Fruit fly (Drosophila melanogaster) whole organism, wandering third instar larva: Measurements from ENCODE around the gene Irk3.

Experiments
- Dfd ChIP-seq: fragments of >200 bp; optimal IDR thresholded peaks from 2 replicates; lab custom pipeline; 2017; ENCODE audit warnings: missing biosample characterization, missing genetic modification characterization
- Jra ChIP-seq: sonication (Bioruptor generic); optimal IDR thresholded peaks from 2 replicates; lab custom pipeline; 2016; ENCODE audit warnings: missing biosample characterization, missing genetic modification characterization
- Mio ChIP-seq: sonication (Bioruptor generic); optimal IDR thresholded peaks from 2 replicates; lab custom pipeline; 2016; ENCODE audit warnings: missing biosample characterization, missing genetic modification characterization
- N ChIP-seq: fragments of >200 bp; optimal IDR thresholded peaks from 2 replicates; lab custom pipeline; 2018; ENCODE audit warnings: missing biosample characterization, missing external identifiers, missing genetic modification characterization
- Rel ChIP-seq, 2 experiments: fragments of 200-800 bp; sonication (Bioruptor generic) in 1 of 2; optimal IDR thresholded peaks; 2 replicates in 1 of 2; 3 replicates in 1 of 2; lab custom pipeline; 2016 to 2019; ENCODE audit warnings: mild to moderate bottlenecking in 2 of 2, missing biosample characterization in 2 of 2, missing genetic modification characterization in 2 of 2, moderate library complexity in 1 of 2
- Vsx2 ChIP-seq: fragments of 200-300, 225-300 bp; sonication (Bioruptor generic); optimal IDR thresholded peaks from 2 replicates; lab custom pipeline; 2018; ENCODE audit warnings: missing biosample characterization, missing genetic modification characterization; ENCODE audit not compliant: partially characterized antibody
- br ChIP-seq: fragments of 200-800 bp; sonication (Bioruptor generic); optimal IDR thresholded peaks from 2 replicates; lab custom pipeline; 2016; ENCODE audit warnings: missing biosample characterization, missing genetic modification characterization
- dsf ChIP-seq: sonication (Bioruptor generic); optimal IDR thresholded peaks from 2 replicates; lab custom pipeline; 2016; ENCODE audit warnings: missing biosample characterization, missing genetic modification characterization, borderline replicate concordance
- psq ChIP-seq: fragments of 200-800 bp; sonication (Bioruptor generic); optimal IDR thresholded peaks from 3 replicates; lab custom pipeline; 2017; ENCODE audit warnings: missing biosample characterization, mild to moderate bottlenecking, missing genetic modification characterization, moderate library complexity
- rgr ChIP-seq: fragments of 200-800 bp; sonication (Bioruptor generic); optimal IDR thresholded peaks from 3 replicates; lab custom pipeline; 2016; ENCODE audit warnings: missing biosample characterization, mild to moderate bottlenecking, missing genetic modification characterization
- sv ChIP-seq: fragments of 200-800 bp; sonication (Bioruptor generic); optimal IDR thresholded peaks from 3 replicates; lab custom pipeline; 2016; ENCODE audit warnings: missing biosample characterization, missing genetic modification characterization
- woc ChIP-seq: sonication (Bioruptor generic); optimal IDR thresholded peaks from 2 replicates; lab custom pipeline; 2016; ENCODE audit warnings: missing biosample characterization, mild to moderate bottlenecking, missing genetic modification characterization

DNA sequence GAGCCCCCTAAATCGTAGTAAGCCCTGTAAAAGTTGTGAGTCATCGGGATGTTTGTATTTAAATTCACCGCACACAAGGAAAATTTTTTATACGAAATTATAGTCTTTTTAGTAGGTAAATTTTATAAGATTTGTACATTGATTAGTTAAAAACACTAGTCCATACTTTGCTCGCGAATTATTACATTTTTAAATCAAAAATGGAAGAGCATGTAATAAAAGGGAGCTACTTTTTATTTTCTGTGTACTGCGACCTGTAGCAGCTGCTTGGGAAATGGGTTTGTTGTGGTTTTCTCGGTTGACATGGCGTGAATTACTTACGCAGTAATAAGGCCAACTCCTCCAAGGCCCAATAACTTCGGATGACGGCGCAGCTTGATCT lies 18.8 kb downstream of the Irk3 start:
- TF ChIP-seq Jra (GFP tag; lab: Kevin White, UChicago) (peak; percentile 3), sv (GFP tag; lab: Kevin White, UChicago) (no peak), Dfd (GFP tag; lab: Kevin White, UChicago) (no peak), N (GFP tag; lab: Kevin White, UChicago) (no peak), Vsx2 (GFP tag; lab: Kevin White, UChicago) (no peak), woc (GFP tag; lab: Kevin White, UChicago) (no peak), rgr (peak; percentile 13), br (GFP tag; lab: Kevin White, UChicago) (no peak), dsf (GFP tag; lab: Kevin White, UChicago) (no peak), psq (GFP tag; lab: Kevin White, UChicago) (no peak), Mio (no peak), Rel (GFP tag; optimal IDR thresholded peaks at IDR 0.05; lab: Kevin White, UChicago) (no peak), Rel (tag; optimal IDR thresholded peaks at IDR 0.05; lab: Kevin White, UChicago) (no peak)
